Worm (Caenorhabditis elegans): Measurements from ENCODE around the gene srab-7.

srab-7 gene

DNA sequence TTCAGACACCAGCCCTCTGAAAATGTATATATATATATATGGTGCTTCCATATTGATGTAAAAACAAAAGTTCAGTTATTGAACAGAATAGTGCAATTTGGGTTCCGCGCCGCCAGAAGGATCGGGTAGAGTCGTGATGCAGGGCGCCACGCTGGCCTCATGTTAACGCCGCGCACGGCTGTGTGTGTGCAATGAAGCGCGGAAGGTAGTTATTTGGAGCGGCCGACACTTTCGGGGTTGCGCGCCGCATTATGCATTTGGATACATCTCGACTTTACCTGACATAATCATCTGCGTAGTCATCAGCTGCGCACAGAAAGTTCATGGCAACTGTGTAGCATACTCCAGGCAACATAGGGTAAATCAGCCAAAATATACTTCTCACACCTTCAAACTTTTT is 48.2 kb downstream of the srab-7 start:
- no peak for TF ChIP-seq flt-1 (GFP tag; IDR thresholded peaks at IDR 0.05)

ce11 chrV:3105810-3106209 is 49.2 kb downstream of the srab-7 start, which contains the start of gene str-69:
str-69 (minus strand) TSS chrV:3105910.
- TF ChIP-seq hmbx-1 (tag; optimal IDR thresholded peaks at IDR 0.05) (no peak), pes-1 (GFP tag; IDR thresholded peaks at IDR 0.05) (no peak), hmg-4 (GFP tag; optimal IDR thresholded peaks at IDR 0.05) (no peak), B0310.2 (tag; optimal IDR thresholded peaks at IDR 0.05) (no peak), scrt-1 (GFP tag; IDR thresholded peaks at IDR 0.05) (no peak), hnd-1 (tag; optimal IDR thresholded peaks at IDR 0.05) (no peak), tbx-11 (GFP tag; IDR thresholded peaks at IDR 0.05) (no peak), ceh-36 (tag; optimal IDR thresholded peaks at IDR 0.05) (no peak), tra-4 (tag; optimal IDR thresholded peaks at IDR 0.05) (no peak), flt-1 (GFP tag; IDR thresholded peaks at IDR 0.05) (no peak), ama-1 (optimal IDR thresholded peaks at IDR 0.05) (no peak), F13C5.2 (tag; optimal IDR thresholded peaks at IDR 0.05) (no peak), sea-1 (GFP tag; conservative IDR thresholded peaks at IDR 0.05) (no peak), ceh-13 (GFP tag; optimal IDR thresholded peaks at IDR 0.05) (no peak)

ce11 chrV:3104134-3104533 is 50.8 kb downstream of the srab-7 start, which contains the start of gene str-66:
str-66 (minus strand) TSS chrV:3104234.
- TF ChIP-seq F13C5.2 (tag; optimal IDR thresholded peaks at IDR 0.05): no peak
- TF ChIP-seq ets-7 (tag; optimal IDR thresholded peaks at IDR 0.05): no peak
- TF ChIP-seq flt-1 (GFP tag; IDR thresholded peaks at IDR 0.05): no peak
- TF ChIP-seq hmg-4 (GFP tag; optimal IDR thresholded peaks at IDR 0.05): no peak
- TF ChIP-seq ceh-13 (GFP tag; optimal IDR thresholded peaks at IDR 0.05): no peak
- no peak for TF ChIP-seq tra-4 (tag; optimal IDR thresholded peaks at IDR 0.05)

All from whole organism, early embryonic.